Fruit fly (Drosophila melanogaster) whole organism, embryonic: ENCODE data around the gene rb.

ENCODE experiments used
- CG10267 ChIP-seq: fragments of 200-800 bp; sonication (Bioruptor generic); optimal IDR thresholded peaks from 2 replicates; lab custom pipeline; 2018; ENCODE audit warnings: missing biosample characterization, mild to moderate bottlenecking, missing genetic modification characterization, moderate library complexity
- CG11398 ChIP-seq: fragments of 200-800 bp; sonication (Bioruptor generic); optimal IDR thresholded peaks from 2 replicates; lab custom pipeline; 2016; ENCODE audit warnings: missing biosample characterization, missing genetic modification characterization
- CG11560 ChIP-seq: fragments of 200-800 bp; sonication (Bioruptor generic); IDR thresholded peaks from 3 replicates; pipeline ENCODE4 v1.3.6; 2022; ENCODE audit warnings: missing biosample characterization, missing genetic modification characterization
- CG13775 ChIP-seq: fragments of 200-800 bp; sonication (Bioruptor generic); optimal IDR thresholded peaks from 3 replicates; lab custom pipeline; 2017; ENCODE audit warnings: missing biosample characterization, mild to moderate bottlenecking, missing genetic modification characterization
- CG14667 ChIP-seq: fragments of 200-800 bp; sonication (Bioruptor generic); IDR thresholded peaks from 2 replicates; pipeline ENCODE4 v1.3.6; 2022; ENCODE audit warnings: missing biosample characterization, missing genetic modification characterization
- CG14710 ChIP-seq: fragments of 200-800 bp; sonication (Bioruptor generic); optimal IDR thresholded peaks from 3 replicates; lab custom pipeline; 2019; ENCODE audit warnings: missing biosample characterization, mild to moderate bottlenecking, missing genetic modification characterization, moderate library complexity
- CG15011 ChIP-seq: fragments of 200-800 bp; sonication (Bioruptor generic); optimal IDR thresholded peaks from 3 replicates; lab custom pipeline; 2018; ENCODE audit warnings: missing biosample characterization, mild to moderate bottlenecking, missing genetic modification characterization
- CG15514 ChIP-seq: fragments of 200-800 bp; sonication (Bioruptor generic); optimal IDR thresholded peaks from 3 replicates; lab custom pipeline; 2017; ENCODE audit warnings: missing biosample characterization, missing genetic modification characterization, mild to moderate bottlenecking, moderate library complexity, missing genetic modification reagents
- CG1602 ChIP-seq: fragments of 200-800 bp; sonication (Bioruptor generic); optimal IDR thresholded peaks from 3 replicates; lab custom pipeline; 2016; ENCODE audit warnings: missing biosample characterization, missing genetic modification characterization
- CG1603 ChIP-seq: fragments of 200-800 bp; sonication (Bioruptor generic); optimal IDR thresholded peaks from 2 replicates; lab custom pipeline; 2019; ENCODE audit warnings: missing biosample characterization, mild to moderate bottlenecking, missing genetic modification characterization, moderate library complexity
- CG18262 ChIP-seq: fragments of 200-800 bp; optimal IDR thresholded peaks from 3 replicates; lab custom pipeline; 2019; ENCODE audit warnings: missing biosample characterization, mild to moderate bottlenecking, missing genetic modification characterization, moderate library complexity
- CG18619 ChIP-seq: fragments of 200-800 bp; sonication (Bioruptor generic); optimal IDR thresholded peaks from 3 replicates; lab custom pipeline; 2017; ENCODE audit warnings: missing biosample characterization, mild to moderate bottlenecking, missing genetic modification characterization
- CG2712 ChIP-seq: fragments of 200-800 bp; optimal IDR thresholded peaks from 3 replicates; lab custom pipeline; 2019; ENCODE audit warnings: missing biosample characterization, mild to moderate bottlenecking, missing genetic modification characterization, moderate library complexity
- CG33213 ChIP-seq: fragments of 200-800 bp; sonication (Bioruptor generic); optimal IDR thresholded peaks from 3 replicates; lab custom pipeline; 2016; ENCODE audit warnings: missing biosample characterization, missing genetic modification characterization
- CG4617 ChIP-seq: fragments of 200-800 bp; sonication (Bioruptor generic); optimal IDR thresholded peaks from 3 replicates; lab custom pipeline; 2016; ENCODE audit warnings: missing biosample characterization, missing genetic modification characterization, borderline replicate concordance
- CG4820 ChIP-seq: fragments of 200-800 bp; sonication (Bioruptor generic); optimal IDR thresholded peaks from 3 replicates; lab custom pipeline; 2016; ENCODE audit warnings: missing biosample characterization, missing genetic modification characterization
- CG4854 ChIP-seq: fragments of 200-800 bp; sonication (Bioruptor generic); optimal IDR thresholded peaks from 2 replicates; lab custom pipeline; 2016; ENCODE audit warnings: missing biosample characterization, missing genetic modification characterization, inconsistent platforms
- CG7839 ChIP-seq: fragments of 200-800 bp; sonication (Bioruptor generic); optimal IDR thresholded peaks from 3 replicates; lab custom pipeline; 2018; ENCODE audit warnings: missing biosample characterization, mild to moderate bottlenecking, missing genetic modification characterization, moderate library complexity
- E2f1 ChIP-seq: fragments of 200-800 bp; sonication (Bioruptor generic); IDR thresholded peaks from 2 replicates; pipeline ENCODE4 v1.3.6; 2022; ENCODE audit warnings: missing biosample characterization, missing genetic modification characterization
- Ets65A ChIP-seq: fragments of 200-800 bp; sonication (Bioruptor generic); peaks from one replicate; lab custom pipeline; 2016; ENCODE audit warnings: missing biosample characterization, missing genetic modification characterization
- Hr51 ChIP-seq, 2 experiments: fragments of 200-800 bp; sonication (Bioruptor generic); optimal IDR thresholded peaks; 2 replicates in 1 of 2; 3 replicates in 1 of 2; lab custom pipeline; 2016 to 2018; ENCODE audit warnings: missing biosample characterization in 2 of 2, missing genetic modification characterization in 2 of 2, mild to moderate bottlenecking in 1 of 2, moderate library complexity in 1 of 2
- Hsf ChIP-seq: fragments of 200-800 bp; sonication (Bioruptor generic); optimal IDR thresholded peaks from 3 replicates; lab custom pipeline; 2016; ENCODE audit warnings: missing biosample characterization, missing genetic modification characterization
- Mad ChIP-seq: fragments of 200-800 bp; sonication (Bioruptor generic); optimal IDR thresholded peaks from 2 replicates; lab custom pipeline; 2016; ENCODE audit warnings: missing biosample characterization, missing genetic modification characterization
- Nf-YC ChIP-seq: fragments of 200-800 bp; optimal IDR thresholded peaks from 3 replicates; lab custom pipeline; 2019; ENCODE audit warnings: missing biosample characterization, mild to moderate bottlenecking, missing genetic modification characterization, moderate library complexity
- Side ChIP-seq: fragments of 200-800 bp; sonication (Bioruptor generic); optimal IDR thresholded peaks from 2 replicates; lab custom pipeline; 2016; ENCODE audit warnings: missing biosample characterization, missing genetic modification characterization
- Sin3A ChIP-seq: fragments of >200 bp; optimal IDR thresholded peaks from 2 replicates; lab custom pipeline; 2018
- Stat92E ChIP-seq, 3 experiments: fragments of >200 bp in 2 of 3; fragments of 200-800 bp in 1 of 3; sonication (Bioruptor generic) in 1 of 3; optimal IDR thresholded peaks; 2 replicates each; lab custom pipeline; 2017 to 2019; ENCODE audit warnings: missing biosample characterization in 3 of 3, missing genetic modification characterization in 3 of 3, mild to moderate bottlenecking in 1 of 3, moderate library complexity in 1 of 3
- ash1 ChIP-seq: fragments of 200-800 bp; sonication (Bioruptor generic); optimal IDR thresholded peaks from 2 replicates; lab custom pipeline; 2018; ENCODE audit warnings: missing biosample characterization, mild to moderate bottlenecking, missing genetic modification characterization
- chif ChIP-seq, 2 experiments: fragments of 200-800 bp; sonication (Bioruptor generic); optimal IDR thresholded peaks; 3 replicates each; lab custom pipeline; 2016; ENCODE audit warnings: missing biosample characterization in 2 of 2, missing genetic modification characterization in 2 of 2
- chinmo ChIP-seq: fragments of 200-800 bp; sonication (Bioruptor generic); IDR thresholded peaks from 4 replicates; pipeline ENCODE4 v1.3.6; 2022; ENCODE audit warnings: missing biosample characterization, missing genetic modification characterization; ENCODE audit not compliant: partially characterized antibody
- dmrt99B ChIP-seq: fragments of 200-800 bp; sonication (Bioruptor generic); optimal IDR thresholded peaks from 2 replicates; lab custom pipeline; 2018; ENCODE audit warnings: missing biosample characterization, mild to moderate bottlenecking, missing genetic modification characterization, moderate library complexity
- ewg ChIP-seq: fragments of 200-800 bp; sonication (Bioruptor generic); optimal IDR thresholded peaks from 3 replicates; lab custom pipeline; 2017; ENCODE audit warnings: mild to moderate bottlenecking, missing biosample characterization, missing genetic modification reagents, missing genetic modification characterization
- fd96Cb ChIP-seq: fragments of 200-800 bp; sonication (Bioruptor generic); optimal IDR thresholded peaks from 2 replicates; lab custom pipeline; 2018; ENCODE audit warnings: missing biosample characterization, mild to moderate bottlenecking, missing genetic modification characterization, moderate library complexity
- grau ChIP-seq: fragments of 200-800 bp; optimal IDR thresholded peaks from 3 replicates; lab custom pipeline; 2019; ENCODE audit warnings: missing biosample characterization, mild to moderate bottlenecking, missing genetic modification characterization, moderate library complexity
- gsb ChIP-seq: fragments of 200-800 bp; sonication (Bioruptor generic); IDR thresholded peaks from 2 replicates; pipeline ENCODE4 v1.3.6; 2022; ENCODE audit warnings: missing biosample characterization, missing genetic modification characterization
- insv ChIP-seq, 2 experiments: fragments of 200-800 bp; sonication (Bioruptor generic); optimal IDR thresholded peaks; 3 replicates each; lab custom pipeline; 2016 to 2018; ENCODE audit warnings: missing biosample characterization in 2 of 2, missing genetic modification characterization in 2 of 2
- jumu ChIP-seq: fragments of 200-800 bp; sonication (Bioruptor generic); optimal IDR thresholded peaks from 3 replicates; lab custom pipeline; 2016; ENCODE audit warnings: missing biosample characterization, missing genetic modification characterization
- knrl ChIP-seq: fragments of 200-800 bp; sonication (Bioruptor generic); IDR thresholded peaks from 3 replicates; pipeline ENCODE4 v1.3.6; 2022; ENCODE audit warnings: missing biosample characterization, missing genetic modification characterization; ENCODE audit not compliant: partially characterized antibody
- lab ChIP-seq: fragments of 200-800 bp; sonication (Bioruptor generic); optimal IDR thresholded peaks from 3 replicates; lab custom pipeline; 2017; ENCODE audit warnings: missing biosample characterization, missing genetic modification characterization, mild to moderate bottlenecking, moderate library complexity, missing genetic modification reagents
- lov ChIP-seq, 2 experiments: fragments of 200-800 bp in 1 of 2; fragments of >200 bp in 1 of 2; sonication (Bioruptor generic) in 1 of 2; IDR thresholded peaks in 1 of 2; optimal IDR thresholded peaks in 1 of 2; 2 replicates in 1 of 2; 3 replicates in 1 of 2; pipeline versions ENCODE4 v1.3.6 to Lab custom; 2017 to 2022; ENCODE audit warnings: missing biosample characterization in 1 of 2, missing genetic modification characterization in 1 of 2
- luna ChIP-seq: fragments of 200-800 bp; sonication (Bioruptor generic); optimal IDR thresholded peaks from 2 replicates; lab custom pipeline; 2016; ENCODE audit warnings: missing biosample characterization, missing genetic modification characterization
- nmo ChIP-seq: fragments of 200-800 bp; sonication (Bioruptor generic); optimal IDR thresholded peaks from 2 replicates; lab custom pipeline; 2018; ENCODE audit warnings: missing biosample characterization, mild to moderate bottlenecking, missing genetic modification characterization, moderate library complexity
- nom ChIP-seq: fragments of 200-800 bp; sonication (Bioruptor generic); optimal IDR thresholded peaks from 2 replicates; lab custom pipeline; 2017; ENCODE audit warnings: missing biosample characterization, missing genetic modification characterization, mild to moderate bottlenecking, moderate library complexity, missing genetic modification reagents
- onecut ChIP-seq: fragments of 200-800 bp; sonication (Bioruptor generic); IDR thresholded peaks from 2 replicates; pipeline ENCODE4 v1.3.6; 2022; ENCODE audit warnings: missing biosample characterization, missing genetic modification characterization
- pnt ChIP-seq: fragments of 200-800 bp; sonication (Bioruptor generic); optimal IDR thresholded peaks from 3 replicates; lab custom pipeline; 2016; ENCODE audit warnings: missing biosample characterization, missing genetic modification characterization
- psq ChIP-seq: fragments of 200-800 bp; sonication (Bioruptor generic); optimal IDR thresholded peaks from 2 replicates; lab custom pipeline; 2017; ENCODE audit warnings: missing biosample characterization, missing genetic modification characterization
- pum ChIP-seq: fragments of 200-800 bp; sonication (Bioruptor generic); optimal IDR thresholded peaks from 2 replicates; lab custom pipeline; 2016; ENCODE audit warnings: missing biosample characterization, missing genetic modification characterization
- sc ChIP-seq, 3 experiments: fragments of >200 bp in 2 of 3; fragments of 200-800 bp in 1 of 3; sonication (Bioruptor generic) in 1 of 3; optimal IDR thresholded peaks; 2 replicates in 2 of 3; 3 replicates in 1 of 3; lab custom pipeline; 2017; ENCODE audit warnings: mild to moderate bottlenecking in 1 of 3, missing biosample characterization in 1 of 3, missing genetic modification characterization in 1 of 3, missing genetic modification reagents in 1 of 3
- zen2 ChIP-seq: fragments of 200-800 bp; sonication (Bioruptor generic); IDR thresholded peaks from 3 replicates; pipeline ENCODE4 v1.3.6; 2022; ENCODE audit warnings: missing biosample characterization, missing genetic modification characterization; ENCODE audit not compliant: partially characterized antibody

rb gene

DNA sequence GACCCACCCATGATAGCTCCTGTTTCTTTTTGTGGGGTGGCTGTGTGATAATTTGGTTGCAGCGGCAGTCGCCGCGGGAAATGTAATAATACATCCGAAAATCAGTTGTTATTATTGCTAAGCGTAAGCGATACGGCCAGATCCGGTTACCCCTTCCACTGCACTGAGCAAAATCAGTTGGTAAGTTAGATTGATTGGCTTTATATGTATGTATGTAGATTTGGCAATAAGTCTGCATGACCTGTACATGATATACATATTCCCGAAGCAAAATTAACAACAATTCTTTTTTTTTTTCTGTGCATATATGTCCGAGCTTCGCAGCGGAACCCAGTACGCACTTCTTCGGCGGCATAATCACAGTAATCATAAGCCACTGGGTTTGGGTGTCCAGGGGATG lies 42.2 kb downstream of the rb start (continued):
- no peak for TF ChIP-seq CG15011
- TF ChIP-seq CG13775: peak; percentile 13
- peak; percentile 42 for TF ChIP-seq CG14710
- peak; percentile 33 for TF ChIP-seq CG4820 (GFP tag; lab: Kevin White, UChicago)
- no peak for TF ChIP-seq CG33213 (GFP tag; lab: Kevin White, UChicago)
- no peak for TF ChIP-seq CG18619 (GFP tag; lab: Kevin White, UChicago)
- no peak for TF ChIP-seq Nf-YC
- peak; percentile 43 to 47 for TF ChIP-seq chif (GFP tag; optimal IDR thresholded peaks at IDR 0.05; lab: Kevin White, UChicago)
- peak; percentile 36 for TF ChIP-seq CG10267 (tag; lab: Kevin White, UChicago)
- peak; percentile 24 for TF ChIP-seq pum (GFP tag; lab: Kevin White, UChicago)
- TF ChIP-seq Hsf (GFP tag; lab: Kevin White, UChicago): peak; percentile 31
- TF ChIP-seq CG11560 (tag; lab: Robert Waterston, UW): no peak
- TF ChIP-seq ewg: peak; percentile 6
- no peak for TF ChIP-seq ash1 (GFP tag; lab: Kevin White, UChicago)
- TF ChIP-seq lov (optimal IDR thresholded peaks at IDR 0.05; lab: Kevin White, UChicago): no peak
- TF ChIP-seq lov (GFP tag; IDR thresholded peaks at IDR 0.05; lab: Robert Waterston, UW): 0 out of 3 replicates have a peak, but pooled peaks have one; percentile 43
- TF ChIP-seq lab (GFP tag; lab: Kevin White, UChicago): peak; percentile 12
- no peak for TF ChIP-seq psq (GFP tag; lab: Kevin White, UChicago)
- peak; percentile 31 for TF ChIP-seq pnt
- TF ChIP-seq insv (GFP tag; optimal IDR thresholded peaks at IDR 0.05; lab: Kevin White, UChicago): no peak
- peak; percentile 58 for TF ChIP-seq CG2712 (tag; lab: Kevin White, UChicago)
- peak; percentile 47 for TF ChIP-seq fd96Cb
- no peak for TF ChIP-seq chinmo (GFP tag; lab: Robert Waterston, UW)
- peak; percentile 22 for TF ChIP-seq CG1602 (GFP tag; lab: Kevin White, UChicago)
- peak in 1 of 2 experiments; percentile 26 for TF ChIP-seq Hr51 (GFP tag; optimal IDR thresholded peaks at IDR 0.05; lab: Kevin White, UChicago)
- peak; percentile 58 for TF ChIP-seq dmrt99B (tag; lab: Kevin White, UChicago)
- TF ChIP-seq sc (optimal IDR thresholded peaks at IDR 0.05; lab: Kevin White, UChicago): no peak
- peak; percentile 25 for TF ChIP-seq sc (GFP tag; optimal IDR thresholded peaks at IDR 0.05; lab: Kevin White, UChicago)
- TF ChIP-seq CG4617 (GFP tag; lab: Kevin White, UChicago): no peak
- TF ChIP-seq CG18262 (tag; lab: Kevin White, UChicago): peak; percentile 31
- no peak for TF ChIP-seq luna
- TF ChIP-seq CG14667: no peak
- TF ChIP-seq knrl (GFP tag; lab: Robert Waterston, UW): no peak
- no peak for TF ChIP-seq CG4854 (GFP tag; lab: Kevin White, UChicago)
- TF ChIP-seq CG15514 (GFP tag; lab: Kevin White, UChicago): no peak
- TF ChIP-seq CG11398 (GFP tag; lab: Kevin White, UChicago): no peak
- no peak for TF ChIP-seq zen2 (GFP tag; lab: Robert Waterston, UW)
- no peak for TF ChIP-seq Sin3A (lab: Kevin White, UChicago)
- peak; percentile 45 for TF ChIP-seq nmo
- peak; percentile 78 for TF ChIP-seq Ets65A
- TF ChIP-seq grau: no peak
- no peak for TF ChIP-seq Stat92E (GFP tag; optimal IDR thresholded peaks at IDR 0.05; lab: Kevin White, UChicago)
- TF ChIP-seq E2f1 (GFP tag; lab: Robert Waterston, UW): 0 out of 2 replicates have a peak, but pooled peaks have one; percentile 44
- no peak for TF ChIP-seq nom (GFP tag; lab: Kevin White, UChicago)
- peak; percentile 41; the same call in 1 of the 2 replicates for TF ChIP-seq onecut
- TF ChIP-seq Mad (GFP tag; lab: Kevin White, UChicago): no peak
- TF ChIP-seq gsb (GFP tag; lab: Robert Waterston, UW): no peak
- peak; percentile 41 for TF ChIP-seq CG7839 (tag; lab: Kevin White, UChicago)
- peak; percentile 30 for TF ChIP-seq Side (GFP tag; lab: Kevin White, UChicago)
- peak; percentile 70 for TF ChIP-seq CG1603 (tag; lab: Kevin White, UChicago)
- peak; percentile 29 for TF ChIP-seq jumu (GFP tag; lab: Kevin White, UChicago)
